Fruit fly (Drosophila melanogaster) whole organism, embryonic: ENCODE data around the gene CG10874.
A peak's percentile ranks its signal among the peaks of the same experiment; 100 is the strongest.

Experiments used
- Atf6 ChIP-seq: fragments of 200-800 bp; sonication (Bioruptor generic); IDR thresholded peaks from 2 replicates; pipeline ENCODE4 v1.3.6; 2022; ENCODE audit warnings: missing biosample characterization, missing genetic modification characterization
- CG11398 ChIP-seq: fragments of 200-800 bp; sonication (Bioruptor generic); optimal IDR thresholded peaks from 2 replicates; lab custom pipeline; 2016; ENCODE audit warnings: missing biosample characterization, missing genetic modification characterization
- CG15073 ChIP-seq: fragments of 200-800 bp; sonication (Bioruptor generic); optimal IDR thresholded peaks from 2 replicates; lab custom pipeline; 2016; ENCODE audit warnings: missing biosample characterization, missing genetic modification characterization
- CG15269 ChIP-seq: fragments of 200-800 bp; sonication (Bioruptor generic); optimal IDR thresholded peaks from 2 replicates; lab custom pipeline; 2018; ENCODE audit warnings: missing biosample characterization, mild to moderate bottlenecking, missing genetic modification characterization, moderate library complexity
- CG15601 ChIP-seq: fragments of 200-800 bp; sonication (Bioruptor generic); optimal IDR thresholded peaks from 3 replicates; lab custom pipeline; 2019; ENCODE audit warnings: missing biosample characterization, mild to moderate bottlenecking, missing genetic modification characterization, moderate library complexity
- CG17385 ChIP-seq: fragments of 200-800 bp; sonication (Bioruptor generic); optimal IDR thresholded peaks from 3 replicates; lab custom pipeline; 2018; ENCODE audit warnings: missing biosample characterization, mild to moderate bottlenecking, missing genetic modification characterization
- CG1792 ChIP-seq: fragments of 200-800 bp; sonication (Bioruptor generic); optimal IDR thresholded peaks from 2 replicates; lab custom pipeline; 2016; ENCODE audit warnings: missing biosample characterization, missing genetic modification characterization
- CG32772 ChIP-seq: fragments of 200-800 bp; sonication (Bioruptor generic); IDR thresholded peaks from 2 replicates; pipeline ENCODE4 v1.3.6; 2022; ENCODE audit warnings: missing biosample characterization, missing genetic modification characterization
- CG34422 ChIP-seq: fragments of 200-800 bp; sonication (Bioruptor generic); IDR thresholded peaks from 3 replicates; pipeline ENCODE4 v1.3.6; 2022; ENCODE audit warnings: missing biosample characterization, missing genetic modification characterization
- CG4360 ChIP-seq: fragments of 200-800 bp; sonication (Bioruptor generic); IDR thresholded peaks from 2 replicates; pipeline ENCODE4 v1.3.6; 2022; ENCODE audit warnings: missing biosample characterization, missing genetic modification characterization
- CG5245 ChIP-seq: fragments of 200-800 bp; sonication (Bioruptor generic); optimal IDR thresholded peaks from 3 replicates; lab custom pipeline; 2016; ENCODE audit warnings: missing biosample characterization, missing genetic modification characterization
- CG6689 ChIP-seq: fragments of 200-800 bp; sonication (Bioruptor generic); IDR thresholded peaks from 2 replicates; pipeline ENCODE4 v1.3.6; 2022; ENCODE audit warnings: missing biosample characterization, missing genetic modification characterization
- CG7372 ChIP-seq: fragments of 200-800 bp; sonication (Bioruptor generic); IDR thresholded peaks from 2 replicates; pipeline ENCODE4 v1.3.6; 2022; ENCODE audit warnings: missing biosample characterization, missing genetic modification characterization
- CG8290 ChIP-seq, 3 experiments: fragments of 200-800 bp; sonication (Bioruptor generic); optimal IDR thresholded peaks; 2 replicates each; lab custom pipeline; 2016 to 2019; ENCODE audit warnings: missing biosample characterization in 3 of 3, missing genetic modification characterization in 3 of 3, mild to moderate bottlenecking in 2 of 3, moderate library complexity in 1 of 3
- CG9437 ChIP-seq: fragments of 200-800 bp; sonication (Bioruptor generic); optimal IDR thresholded peaks from 2 replicates; lab custom pipeline; 2018; ENCODE audit warnings: missing biosample characterization, mild to moderate bottlenecking, missing genetic modification characterization
- CG9609 ChIP-seq: fragments of 200-800 bp; sonication (Bioruptor generic); optimal IDR thresholded peaks from 3 replicates; lab custom pipeline; 2016; ENCODE audit warnings: missing biosample characterization, missing genetic modification characterization
- CG9817 ChIP-seq: fragments of 200-800 bp; sonication (Bioruptor generic); optimal IDR thresholded peaks from 2 replicates; lab custom pipeline; 2018; ENCODE audit warnings: missing biosample characterization, mild to moderate bottlenecking, missing genetic modification characterization, moderate library complexity
- E2f2 ChIP-seq: fragments of 200-800 bp; sonication (Bioruptor generic); IDR thresholded peaks from 2 replicates; pipeline ENCODE4 v1.3.6; 2022; ENCODE audit warnings: missing biosample characterization, missing genetic modification characterization
- Gsc ChIP-seq: fragments of 200-800 bp; sonication (Bioruptor generic); IDR thresholded peaks from 2 replicates; pipeline ENCODE4 v1.3.6; 2022; ENCODE audit warnings: missing biosample characterization, missing genetic modification characterization
- Max ChIP-seq: fragments of 200-800 bp; sonication (Bioruptor generic); optimal IDR thresholded peaks from 2 replicates; lab custom pipeline; 2016; ENCODE audit warnings: missing biosample characterization, mild to moderate bottlenecking, missing genetic modification characterization
- NFAT ChIP-seq: fragments of 200-800 bp; sonication (Bioruptor generic); IDR thresholded peaks from 2 replicates; pipeline ENCODE4 v1.3.6; 2022; ENCODE audit warnings: missing biosample characterization, missing genetic modification characterization
- Nf-YC ChIP-seq: fragments of 200-800 bp; optimal IDR thresholded peaks from 3 replicates; lab custom pipeline; 2019; ENCODE audit warnings: missing biosample characterization, mild to moderate bottlenecking, missing genetic modification characterization, moderate library complexity
- Rx ChIP-seq: fragments of 200-800 bp; sonication (Bioruptor generic); IDR thresholded peaks from 2 replicates; pipeline ENCODE4 v1.3.6; 2022; ENCODE audit warnings: missing biosample characterization, missing genetic modification characterization
- Side ChIP-seq: fragments of 200-800 bp; sonication (Bioruptor generic); optimal IDR thresholded peaks from 2 replicates; lab custom pipeline; 2016; ENCODE audit warnings: missing biosample characterization, missing genetic modification characterization
- Sin3A ChIP-seq: fragments of >200 bp; optimal IDR thresholded peaks from 2 replicates; lab custom pipeline; 2018
- Sox100B ChIP-seq: fragments of 200-800 bp; sonication (Bioruptor generic); optimal IDR thresholded peaks from 3 replicates; lab custom pipeline; 2018; ENCODE audit warnings: missing biosample characterization, mild to moderate bottlenecking, missing genetic modification characterization
- cas ChIP-seq: fragments of 200-800 bp; sonication (Bioruptor generic); IDR thresholded peaks from 2 replicates; pipeline ENCODE4 v1.3.6; 2022; ENCODE audit warnings: missing biosample characterization, missing genetic modification characterization
- caup ChIP-seq: fragments of 200-800 bp; sonication (Bioruptor generic); optimal IDR thresholded peaks from 3 replicates; lab custom pipeline; 2017; ENCODE audit warnings: missing biosample characterization, mild to moderate bottlenecking, missing genetic modification characterization, moderate library complexity; ENCODE audit not compliant: severe bottlenecking
- cg ChIP-seq: fragments of 200-800 bp; sonication (Bioruptor generic); optimal IDR thresholded peaks from 3 replicates; lab custom pipeline; 2019; ENCODE audit warnings: missing biosample characterization, mild to moderate bottlenecking, missing genetic modification characterization, moderate library complexity
- corto ChIP-seq: fragments of 200-800 bp; sonication (Bioruptor generic); optimal IDR thresholded peaks from 2 replicates; lab custom pipeline; 2016; ENCODE audit warnings: missing biosample characterization, mild to moderate bottlenecking, missing genetic modification characterization, moderate library complexity
- da ChIP-seq: fragments of 200-800 bp; sonication (Bioruptor generic); optimal IDR thresholded peaks from 2 replicates; lab custom pipeline; 2016; ENCODE audit warnings: missing biosample characterization, missing genetic modification characterization
- dan ChIP-seq: fragments of 200-800 bp; sonication (Bioruptor generic); IDR thresholded peaks from 2 replicates; pipeline ENCODE4 v1.3.6; 2022; ENCODE audit warnings: missing biosample characterization, missing genetic modification characterization
- dmrt11E ChIP-seq: fragments of 200-800 bp; sonication (Bioruptor generic); optimal IDR thresholded peaks from 3 replicates; lab custom pipeline; 2018; ENCODE audit warnings: missing biosample characterization, mild to moderate bottlenecking, missing genetic modification characterization, moderate library complexity
- dpn ChIP-seq, 2 experiments: fragments of 200-800 bp; sonication (Bioruptor generic); optimal IDR thresholded peaks; 3 replicates each; lab custom pipeline; 2016; ENCODE audit warnings: missing biosample characterization in 2 of 2, missing genetic modification characterization in 2 of 2
- ewg ChIP-seq: fragments of 200-800 bp; sonication (Bioruptor generic); optimal IDR thresholded peaks from 3 replicates; lab custom pipeline; 2017; ENCODE audit warnings: mild to moderate bottlenecking, missing biosample characterization, missing genetic modification reagents, missing genetic modification characterization
- eyg ChIP-seq: fragments of 200-800 bp; sonication (Bioruptor generic); optimal IDR thresholded peaks from 3 replicates; lab custom pipeline; 2016; ENCODE audit warnings: missing biosample characterization, missing genetic modification characterization
- fu2 ChIP-seq: fragments of 200-800 bp; sonication (Bioruptor generic); optimal IDR thresholded peaks from 2 replicates; lab custom pipeline; 2016; ENCODE audit warnings: missing biosample characterization, missing genetic modification characterization
- gcm ChIP-seq: fragments of 200-800 bp; sonication (Bioruptor generic); optimal IDR thresholded peaks from 2 replicates; lab custom pipeline; 2019; ENCODE audit warnings: missing biosample characterization, mild to moderate bottlenecking, missing genetic modification characterization, moderate library complexity
- gfzf ChIP-seq: fragments of 200-800 bp; sonication (Bioruptor generic); optimal IDR thresholded peaks from 2 replicates; lab custom pipeline; 2016; ENCODE audit warnings: missing biosample characterization, mild to moderate bottlenecking, missing genetic modification characterization, moderate library complexity
- gt ChIP-seq: fragments of 200-800 bp; sonication (Bioruptor generic); IDR thresholded peaks from 2 replicates; pipeline ENCODE4 v1.3.6; 2022; ENCODE audit warnings: missing biosample characterization, missing genetic modification characterization
- ham ChIP-seq: fragments of 200-800 bp; sonication (Bioruptor generic); IDR thresholded peaks from 2 replicates; pipeline ENCODE4 v1.3.6; 2022; ENCODE audit warnings: missing biosample characterization, missing genetic modification characterization
- ken ChIP-seq: fragments of 200-800 bp; sonication (Bioruptor generic); IDR thresholded peaks from 3 replicates; pipeline ENCODE4 v1.3.6; 2022; ENCODE audit warnings: missing biosample characterization, missing genetic modification characterization
- klu ChIP-seq: fragments of 200-800 bp; sonication (Bioruptor generic); IDR thresholded peaks from 2 replicates; pipeline ENCODE4 v1.3.6; 2022; ENCODE audit warnings: missing biosample characterization, missing genetic modification characterization
- onecut ChIP-seq: fragments of 200-800 bp; sonication (Bioruptor generic); IDR thresholded peaks from 2 replicates; pipeline ENCODE4 v1.3.6; 2022; ENCODE audit warnings: missing biosample characterization, missing genetic modification characterization
- pzg ChIP-seq: fragments of 200-800 bp; sonication (Bioruptor generic); optimal IDR thresholded peaks from 3 replicates; lab custom pipeline; 2018; ENCODE audit warnings: missing biosample characterization, mild to moderate bottlenecking, missing genetic modification characterization, moderate library complexity
- ranshi ChIP-seq: fragments of 200-800 bp; sonication (Bioruptor generic); IDR thresholded peaks from 2 replicates; pipeline ENCODE4 v1.3.6; 2022; ENCODE audit warnings: missing biosample characterization, missing genetic modification characterization
- schlank ChIP-seq: fragments of 200-800 bp; sonication (Bioruptor generic); optimal IDR thresholded peaks from 2 replicates; lab custom pipeline; 2018; ENCODE audit warnings: missing biosample characterization, mild to moderate bottlenecking, missing genetic modification characterization
- sqz ChIP-seq: fragments of 200-800 bp; sonication (Bioruptor generic); optimal IDR thresholded peaks from 3 replicates; lab custom pipeline; 2018; ENCODE audit warnings: missing biosample characterization, mild to moderate bottlenecking, missing genetic modification characterization
- tio ChIP-seq: fragments of 200-800 bp; sonication (Bioruptor generic); optimal IDR thresholded peaks from 2 replicates; lab custom pipeline; 2017; ENCODE audit warnings: missing biosample characterization, missing genetic modification characterization, inconsistent platforms
- toy ChIP-seq: fragments of 200-800 bp; sonication (Bioruptor generic); IDR thresholded peaks from 2 replicates; pipeline ENCODE4 v1.3.6; 2022; ENCODE audit warnings: missing biosample characterization, missing genetic modification characterization
- tup ChIP-seq: fragments of 200-800 bp; sonication (Bioruptor generic); optimal IDR thresholded peaks from 2 replicates; lab custom pipeline; 2016; ENCODE audit warnings: missing biosample characterization, mild to moderate bottlenecking, missing genetic modification characterization, moderate library complexity
- zfh1 ChIP-seq: fragments of 200-800 bp; sonication (Bioruptor generic); IDR thresholded peaks from 3 replicates; pipeline ENCODE4 v1.3.6; 2022; ENCODE audit warnings: missing biosample characterization, missing genetic modification characterization

CG10874 gene

DNA sequence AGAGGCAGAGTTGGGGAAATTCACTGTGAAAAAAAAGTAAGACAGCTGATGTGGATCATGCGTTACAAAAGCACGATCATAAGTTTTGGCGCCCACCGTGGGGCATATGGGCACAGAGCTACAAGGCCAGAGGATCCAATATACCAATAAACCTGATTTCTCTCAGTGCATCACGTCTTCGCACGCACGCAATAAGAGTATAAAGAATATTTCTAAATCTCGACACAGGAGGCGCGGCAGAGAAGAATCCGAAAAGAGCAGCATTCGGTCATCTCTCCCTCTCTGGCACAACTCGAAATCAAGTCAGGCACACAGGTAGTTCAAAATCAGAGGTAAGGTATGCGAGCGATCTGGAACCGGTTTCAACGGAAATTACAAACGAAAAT lies 28.6 kb downstream of the CG10874 start (continued):
- TF ChIP-seq caup (GFP tag; lab: Kevin White, UChicago) (peak; percentile 77), Side (peak; percentile 88), ewg (peak; percentile 85), fu2 (GFP tag; lab: Kevin White, UChicago) (peak; percentile 84), zfh1 (GFP tag; lab: Robert Waterston, UW) (peak; percentile 98), klu (peak; percentile 70), E2f2 (peak; percentile 67), CG5245 (peak; percentile 79), CG9609 (GFP tag; lab: Kevin White, UChicago) (peak; percentile 94), pzg (GFP tag; lab: Kevin White, UChicago) (no peak), ranshi (peak; percentile 90), Atf6 (GFP tag; lab: Robert Waterston, UW) (peak; percentile 84), gcm (GFP tag; lab: Kevin White, UChicago) (peak; percentile 82), eyg (GFP tag; lab: Kevin White, UChicago) (peak; percentile 63), gt (GFP tag; lab: Robert Waterston, UW) (peak; percentile 90), NFAT (GFP tag; lab: Robert Waterston, UW) (peak; percentile 91), Rx (peak; percentile 92), toy (GFP tag; lab: Robert Waterston, UW) (peak; percentile 81), gfzf (GFP tag; lab: Kevin White, UChicago) (no peak), da (GFP tag; lab: Kevin White, UChicago) (peak; percentile 82), ken (peak; percentile 95), CG34422 (GFP tag; lab: Robert Waterston, UW) (peak; percentile 94), CG15601 (tag; lab: Kevin White, UChicago) (peak; percentile 86), CG4360 (GFP tag; lab: Robert Waterston, UW) (peak; percentile 83), CG9437 (peak; percentile 73), dan (GFP tag; lab: Robert Waterston, UW) (peak; percentile 96), CG6689 (GFP tag; lab: Robert Waterston, UW) (peak; percentile 92), CG1792 (GFP tag; lab: Kevin White, UChicago) (peak; percentile 89), Sin3A (lab: Kevin White, UChicago) (no peak), Max (GFP tag; lab: Kevin White, UChicago) (peak; percentile 47), cg (GFP tag; lab: Kevin White, UChicago) (no peak), tup (GFP tag; lab: Kevin White, UChicago) (peak; percentile 52), dmrt11E (tag; lab: Kevin White, UChicago) (peak; percentile 97), ham (GFP tag; lab: Robert Waterston, UW) (peak; percentile 66; the same call in 1 of the 2 replicates), CG7372 (peak; percentile 82), schlank (tag; lab: Kevin White, UChicago) (peak; percentile 50), CG11398 (GFP tag; lab: Kevin White, UChicago) (peak; percentile 93), CG32772 (GFP tag; lab: Robert Waterston, UW) (peak; percentile 94), Sox100B (GFP tag; lab: Kevin White, UChicago) (peak; percentile 77), corto (GFP tag; lab: Kevin White, UChicago) (peak; percentile 72), sqz (peak; percentile 79), dpn (GFP tag; optimal IDR thresholded peaks at IDR 0.05; lab: Kevin White, UChicago) (peak; percentile 78 to 88), CG17385 (GFP tag; lab: Kevin White, UChicago) (peak; percentile 83), CG8290 (GFP tag; optimal IDR thresholded peaks at IDR 0.05; lab: Kevin White, UChicago) (peak; percentile 88), CG8290 (tag; optimal IDR thresholded peaks at IDR 0.05; lab: Kevin White, UChicago) (peak; percentile 49 to 91), CG15269 (tag; lab: Kevin White, UChicago) (peak; percentile 79), CG9817 (tag; lab: Kevin White, UChicago) (peak; percentile 77), CG15073 (GFP tag; lab: Kevin White, UChicago) (peak; percentile 26), onecut (GFP tag; lab: Robert Waterston, UW) (peak; percentile 87), Nf-YC (peak; percentile 27), tio (peak; percentile 5), Gsc (GFP tag; lab: Robert Waterston, UW) (peak; percentile 93), cas (peak; percentile 78)
